Worm (Caenorhabditis elegans): ENCODE measurements around the gene srv-8.

DNA sequence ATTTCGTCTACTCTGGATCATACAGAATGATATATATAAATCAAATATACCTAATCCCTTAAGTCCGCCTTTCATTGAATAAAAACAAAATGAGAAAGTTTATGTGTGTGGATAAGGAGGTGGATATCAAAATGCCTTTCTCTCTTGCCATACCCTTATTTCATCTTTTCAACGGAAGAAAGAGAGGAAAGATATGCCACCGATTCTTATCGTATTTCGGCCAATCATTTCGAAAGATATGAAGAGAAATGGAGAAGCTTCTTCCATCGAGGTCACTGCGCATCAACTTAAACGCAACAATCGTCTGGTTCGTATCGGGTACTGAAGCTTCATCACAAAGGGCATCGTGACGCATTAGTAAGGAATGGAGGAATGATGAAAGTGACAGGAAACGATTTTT, 7.2 kb downstream of the srv-8 start:
- TF ChIP-seq jun-1 (tag; optimal IDR thresholded peaks at IDR 0.05) (no peak), dve-1 (tag; optimal IDR thresholded peaks at IDR 0.05; ENCODE audit: insufficient read depth) (no peak), lin-15B (tag; optimal IDR thresholded peaks at IDR 0.05) (no peak), mep-1 (tag; optimal IDR thresholded peaks at IDR 0.05) (no peak), ztf-11 (tag; optimal IDR thresholded peaks at IDR 0.05) (no peak), aha-1 (tag) (no peak), ceh-82 (tag; optimal IDR thresholded peaks at IDR 0.05) (no peak)
